Worm (Caenorhabditis elegans): ENCODE measurements around the gene C02F5.14.

C02F5.14 gene

ce11 chrIII:8235358-8235757, at the start of gene C02F5.14:
Gene C02F5.14 (minus strand): TSS chrIII:8235514.
- TF ChIP-seq snpc-4 (tag; optimal IDR thresholded peaks at IDR 0.05) (no peak), lin-39 (tag; optimal IDR thresholded peaks at IDR 0.05) (no peak), elt-3 (tag; optimal IDR thresholded peaks at IDR 0.05) (no peak), F13H6.1 (tag; optimal IDR thresholded peaks at IDR 0.05) (no peak), zag-1 (tag; optimal IDR thresholded peaks at IDR 0.05) (no peak), sma-9 (GFP tag; optimal IDR thresholded peaks at IDR 0.05) (no peak), sma-9 (tag; optimal IDR thresholded peaks at IDR 0.05) (no peak), lin-13 (GFP tag; optimal IDR thresholded peaks at IDR 0.05) (no peak), lsy-2 (tag; optimal IDR thresholded peaks at IDR 0.05) (no peak), skn-1 (tag; optimal IDR thresholded peaks at IDR 0.05) (no peak), crh-2 (tag; optimal IDR thresholded peaks at IDR 0.05) (no peak), nhr-237 (tag; optimal IDR thresholded peaks at IDR 0.05) (no peak), ama-1 (optimal IDR thresholded peaks at IDR 0.05) (no peak), gmeb-1 (tag; optimal IDR thresholded peaks at IDR 0.05) (no peak), nhr-77 (tag; optimal IDR thresholded peaks at IDR 0.05) (no peak), C34F6.9 (tag; optimal IDR thresholded peaks at IDR 0.05) (no peak)

- TF ChIP-seq elt-1 (tag; optimal IDR thresholded peaks at IDR 0.05), result no peak
Observed at ce11 chrIII:8283525-8283924, 48.2 kb upstream of the C02F5.14 start.

- TF ChIP-seq lsy-2 (tag; optimal IDR thresholded peaks at IDR 0.05) (no peak), nhr-237 (tag; optimal IDR thresholded peaks at IDR 0.05) (no peak), unc-55 (GFP tag; optimal IDR thresholded peaks at IDR 0.05) (peak; percentile 33), unc-62 (GFP tag; optimal IDR thresholded peaks at IDR 0.05) (no peak), peb-1 (tag; optimal IDR thresholded peaks at IDR 0.05) (no peak)
Observed at ce11 chrIII:8281310-8281709, 46.0 kb upstream of the C02F5.14 start.

ce11 chrIII:8280352-8280751, 45.0 kb upstream of the C02F5.14 start:
- TF ChIP-seq C34F6.9 (tag; optimal IDR thresholded peaks at IDR 0.05) (peak; percentile 1), lin-13 (GFP tag; optimal IDR thresholded peaks at IDR 0.05) (no peak)

ce11 chrIII:8279567-8279966, 44.3 kb upstream of the C02F5.14 start:
- TF ChIP-seq unc-55 (GFP tag; optimal IDR thresholded peaks at IDR 0.05), result no peak

ce11 chrIII:8278801-8279200, 43.5 kb upstream of the C02F5.14 start, which contains the start of gene mig-10:
Gene mig-10 (plus strand): TSS chrIII:8279101.
- TF ChIP-seq alr-1 (tag; optimal IDR thresholded peaks at IDR 0.05) (no peak), mbf-1 (tag; optimal IDR thresholded peaks at IDR 0.05) (no peak), lin-11 (tag; optimal IDR thresholded peaks at IDR 0.05) (no peak), ZK546.5 (tag; optimal IDR thresholded peaks at IDR 0.05) (no peak), sem-4 (tag; optimal IDR thresholded peaks at IDR 0.05) (no peak), nhr-77 (tag; optimal IDR thresholded peaks at IDR 0.05) (no peak), nhr-10 (tag; optimal IDR thresholded peaks at IDR 0.05) (no peak), nhr-12 (tag; optimal IDR thresholded peaks at IDR 0.05) (no peak), nhr-11 (tag; optimal IDR thresholded peaks at IDR 0.05) (no peak)

- TF ChIP-seq mdl-1 (tag; optimal IDR thresholded peaks at IDR 0.05), result no peak
Observed at ce11 chrIII:8275871-8276270, 40.6 kb upstream of the C02F5.14 start, which contains the start of gene clec-160. Gene clec-160 (minus strand): TSS chrIII:8275971.

- no peak for TF ChIP-seq nhr-6 (tag; optimal IDR thresholded peaks at IDR 0.05)
- no peak for TF ChIP-seq F13H6.1 (tag; optimal IDR thresholded peaks at IDR 0.05)
- no peak for TF ChIP-seq R02D3.7 (tag; optimal IDR thresholded peaks at IDR 0.05)
- TF ChIP-seq ztf-1 (GFP tag; conservative IDR thresholded peaks at IDR 0.05), result no peak
- TF ChIP-seq ceh-82 (tag; optimal IDR thresholded peaks at IDR 0.05), result no peak
- TF ChIP-seq elt-3 (tag; optimal IDR thresholded peaks at IDR 0.05), result no peak
- TF ChIP-seq nhr-10 (tag; optimal IDR thresholded peaks at IDR 0.05), result no peak
- no peak for TF ChIP-seq skn-1 (tag; optimal IDR thresholded peaks at IDR 0.05)
- TF ChIP-seq blmp-1 (tag; optimal IDR thresholded peaks at IDR 0.05; ENCODE audit: insufficient read depth), result no peak
- TF ChIP-seq snpc-4 (tag; optimal IDR thresholded peaks at IDR 0.05), result no peak
- TF ChIP-seq C34F6.9 (tag; optimal IDR thresholded peaks at IDR 0.05), result no peak
- no peak for TF ChIP-seq unc-62 (GFP tag; optimal IDR thresholded peaks at IDR 0.05)
- TF ChIP-seq ztf-4 (tag; optimal IDR thresholded peaks at IDR 0.05), result no peak
Observed at ce11 chrIII:8271676-8272225, 36.4 kb upstream of the C02F5.14 start, which contains the start of the genes mps-4 and F09G8.10. Gene mps-4 (minus strand): TSS chrIII:8271776. Gene F09G8.10 (minus strand): TSS chrIII:8272175.
